Worm (Caenorhabditis elegans) whole organism, mixed stage, embryonic: ENCODE measurements around the gene str-85.

Experiments
- bed-3 ChIP-seq: fragments of 200-800 bp; sonication (Bioruptor generic); optimal IDR thresholded peaks from 3 replicates; lab custom pipeline; 2018; ENCODE audit warnings: mild to moderate bottlenecking, missing genetic modification characterization, moderate library complexity, missing compliant biosample characterization
- blmp-1 ChIP-seq: fragments of 150-350 bp; optimal IDR thresholded peaks from 2 replicates; lab custom pipeline; 2014; ENCODE audit warnings: missing biosample characterization, missing genetic modification characterization
- ceh-39 ChIP-seq: fragments of 150-350 bp; optimal IDR thresholded peaks from 2 replicates; lab custom pipeline; 2014; ENCODE audit warnings: missing biosample characterization, missing genetic modification characterization
- ceh-43 ChIP-seq: fragments of 200-800 bp; sonication (Bioruptor generic); optimal IDR thresholded peaks from 2 replicates; lab custom pipeline; 2018; ENCODE audit warnings: mild to moderate bottlenecking, missing genetic modification characterization, moderate library complexity, missing compliant biosample characterization
- ceh-83 ChIP-seq: fragments of 200-800 bp; sonication (Bioruptor generic); optimal IDR thresholded peaks from 2 replicates; lab custom pipeline; 2018; ENCODE audit warnings: mild to moderate bottlenecking, missing genetic modification characterization, missing compliant biosample characterization
- ces-1 ChIP-seq: fragments of 150-350 bp; optimal IDR thresholded peaks from 2 replicates; lab custom pipeline; 2014; ENCODE audit warnings: missing biosample characterization, missing genetic modification reagents, missing genetic modification characterization
- cnd-1 ChIP-seq: fragments of 200-800 bp; sonication (Bioruptor generic); optimal IDR thresholded peaks from 2 replicates; lab custom pipeline; 2018; ENCODE audit warnings: mild to moderate bottlenecking, missing genetic modification characterization, missing compliant biosample characterization
- drap-1 ChIP-seq: fragments of 200-800 bp; sonication (Bioruptor generic); optimal IDR thresholded peaks from 3 replicates; lab custom pipeline; 2018; ENCODE audit warnings: mild to moderate bottlenecking, missing genetic modification characterization, missing compliant biosample characterization
- elt-1 ChIP-seq: sonication (generic microtip); optimal IDR thresholded peaks from 2 replicates; lab custom pipeline; 2017; ENCODE audit warnings: missing genetic modification characterization, mild to moderate bottlenecking, missing compliant biosample characterization, antibody characterized with exemption, moderate library complexity, borderline replicate concordance; ENCODE audit not compliant: insufficient read depth
- elt-3 ChIP-seq: fragments of 150-350 bp; optimal IDR thresholded peaks from 2 replicates; lab custom pipeline; 2014; ENCODE audit warnings: missing biosample characterization, missing genetic modification characterization
- flh-1 ChIP-seq: fragments of 200-800 bp; sonication (Bioruptor generic); optimal IDR thresholded peaks from 2 replicates; lab custom pipeline; 2018; ENCODE audit warnings: mild to moderate bottlenecking, missing genetic modification characterization, moderate library complexity, missing compliant biosample characterization
- ham-2 ChIP-seq: fragments of 200-800 bp; sonication (Bioruptor generic); optimal IDR thresholded peaks from 2 replicates; lab custom pipeline; 2018; ENCODE audit warnings: mild to moderate bottlenecking, missing genetic modification characterization, missing compliant biosample characterization
- hlh-1 ChIP-seq: fragments of 150-350 bp; optimal IDR thresholded peaks from 2 replicates; lab custom pipeline; 2014; ENCODE audit warnings: missing biosample characterization, missing genetic modification reagents, missing genetic modification characterization
- lsy-2 ChIP-seq: fragments of 150-350 bp; optimal IDR thresholded peaks from 2 replicates; lab custom pipeline; 2014; ENCODE audit warnings: missing biosample characterization, missing genetic modification characterization
- mab-5 ChIP-seq: fragments of 150-350 bp; optimal IDR thresholded peaks from 2 replicates; lab custom pipeline; 2014; ENCODE audit warnings: missing biosample characterization, missing genetic modification characterization
- mep-1 ChIP-seq: fragments of 150-350 bp; optimal IDR thresholded peaks from 2 replicates; lab custom pipeline; 2017; ENCODE audit warnings: missing biosample characterization, missing genetic modification reagents, missing genetic modification characterization, inconsistent platforms
- mls-2 ChIP-seq: sonication (generic microtip); optimal IDR thresholded peaks from 2 replicates; lab custom pipeline; 2016; ENCODE audit warnings: mild to moderate bottlenecking, missing genetic modification characterization, moderate library complexity, missing compliant biosample characterization
- nhr-12 ChIP-seq: fragments of 150-350 bp; optimal IDR thresholded peaks from 2 replicates; lab custom pipeline; 2014; ENCODE audit warnings: missing biosample characterization, missing genetic modification characterization
- nhr-2 ChIP-seq: fragments of 150-350 bp; optimal IDR thresholded peaks from 2 replicates; lab custom pipeline; 2014; ENCODE audit warnings: missing biosample characterization, missing genetic modification characterization
- nhr-28 ChIP-seq: fragments of 150-350 bp; optimal IDR thresholded peaks from 2 replicates; lab custom pipeline; 2014; ENCODE audit warnings: missing biosample characterization, missing genetic modification characterization
- nhr-76 ChIP-seq: sonication (generic microtip); optimal IDR thresholded peaks from 2 replicates; lab custom pipeline; 2017; ENCODE audit warnings: missing biosample characterization, missing genetic modification characterization
- pha-4 ChIP-seq: fragments of 150-350 bp; optimal IDR thresholded peaks from 2 replicates; lab custom pipeline; 2018; ENCODE audit warnings: missing biosample characterization, missing genetic modification reagents, missing genetic modification characterization
- sem-2 ChIP-seq: fragments of 200-800 bp; sonication (Bioruptor generic); optimal IDR thresholded peaks from 2 replicates; lab custom pipeline; 2018; ENCODE audit warnings: mild to moderate bottlenecking, missing genetic modification characterization, missing compliant biosample characterization
- snpc-4 ChIP-seq: fragments of 150-350 bp; optimal IDR thresholded peaks from 2 replicates; lab custom pipeline; 2014; ENCODE audit warnings: missing biosample characterization, missing genetic modification characterization
- tbx-8 ChIP-seq: fragments of 200-800 bp; sonication (Bioruptor generic); optimal IDR thresholded peaks from 2 replicates; lab custom pipeline; 2018; ENCODE audit warnings: mild to moderate bottlenecking, missing genetic modification characterization, moderate library complexity, missing compliant biosample characterization
- unc-120 ChIP-seq: sonication (generic microtip); optimal IDR thresholded peaks from 2 replicates; lab custom pipeline; 2017; ENCODE audit warnings: missing genetic modification characterization, missing compliant biosample characterization; ENCODE audit not compliant: poor library complexity, severe bottlenecking
- unc-62 ChIP-seq: fragments of 150-350 bp; optimal IDR thresholded peaks from 2 replicates; lab custom pipeline; 2014; ENCODE audit warnings: missing biosample characterization, missing genetic modification reagents, missing genetic modification characterization
- zip-8 ChIP-seq: fragments of 150-350 bp; optimal IDR thresholded peaks from 2 replicates; lab custom pipeline; 2014; ENCODE audit warnings: missing biosample characterization, missing genetic modification characterization
- ztf-11 ChIP-seq: fragments of 150-350 bp; optimal IDR thresholded peaks from 2 replicates; lab custom pipeline; 2014; ENCODE audit warnings: missing biosample characterization, missing genetic modification characterization

str-85 gene

DNA sequence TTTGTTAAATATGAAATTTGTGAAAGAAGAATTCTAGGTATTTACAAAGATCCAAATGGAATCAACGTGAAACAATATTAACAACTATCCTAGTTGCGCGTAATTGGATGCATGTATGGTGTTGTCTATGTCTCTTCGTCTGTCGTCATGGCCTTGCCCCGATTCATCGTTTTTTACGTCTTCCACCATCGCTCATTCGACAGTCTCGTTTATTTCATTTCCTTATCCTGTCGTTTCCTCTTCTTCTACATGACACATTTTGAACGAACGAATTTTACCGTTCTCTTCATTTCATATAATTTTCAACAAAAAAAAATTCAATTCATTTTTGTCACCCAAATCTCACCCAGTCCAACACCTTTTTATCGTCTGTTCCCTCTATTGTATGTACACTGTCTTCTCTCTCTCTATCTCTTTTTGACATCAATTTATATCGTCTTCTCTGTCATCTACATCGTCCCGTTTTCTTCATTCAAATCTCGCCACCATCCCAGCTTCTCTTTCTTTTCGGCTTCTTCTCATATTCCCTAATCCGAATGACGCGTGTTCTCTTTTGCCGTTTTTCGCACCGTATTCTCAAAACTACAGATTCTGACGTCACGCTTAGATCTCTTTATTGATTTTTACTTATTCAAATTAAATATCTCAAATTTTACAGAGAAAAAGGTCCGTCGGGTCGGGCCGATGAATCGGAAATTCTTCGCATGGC lies 29.1 kb downstream of the str-85 start, which contains the start of gene ttc-17:
ttc-17 (plus strand) TSS at position 659 of the 709 bp plus-strand sequence.
- TF ChIP-seq ces-1, result peak; percentile 34
- peak; percentile 17 for TF ChIP-seq ham-2
- TF ChIP-seq sem-2 (GFP tag; lab: Kevin White, UChicago), result no peak

DNA sequence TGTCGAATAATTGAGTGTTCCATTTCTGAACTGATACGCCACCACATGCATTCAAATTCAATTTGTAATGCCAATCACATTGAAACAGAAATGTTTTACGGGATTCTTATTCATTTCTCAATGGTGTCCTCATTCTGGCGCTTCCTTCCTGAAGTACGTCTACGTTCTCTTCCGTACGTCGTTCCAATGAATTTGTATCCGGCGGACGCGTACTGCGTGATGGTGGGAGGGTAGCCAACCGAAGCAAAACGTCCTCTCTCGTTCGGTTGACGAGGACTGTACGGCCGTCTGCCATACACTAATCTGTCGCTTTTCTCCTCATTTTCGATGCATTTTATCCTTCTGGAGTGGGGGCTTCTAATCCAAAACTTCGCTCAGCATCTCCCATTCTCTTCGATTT lies 35.8 kb downstream of the str-85 start:
- TF ChIP-seq mab-5 (tag; lab: Kevin White, UChicago) (no peak), zip-8 (tag; lab: Kevin White, UChicago) (no peak), snpc-4 (tag; lab: Kevin White, UChicago) (no peak), nhr-12 (tag; lab: Kevin White, UChicago) (no peak), cnd-1 (tag; lab: Kevin White, UChicago) (no peak), elt-3 (no peak), sem-2 (GFP tag; lab: Kevin White, UChicago) (no peak), elt-1 (no peak)
- TF ChIP-seq, all 35 proteins: peak for 0

DNA sequence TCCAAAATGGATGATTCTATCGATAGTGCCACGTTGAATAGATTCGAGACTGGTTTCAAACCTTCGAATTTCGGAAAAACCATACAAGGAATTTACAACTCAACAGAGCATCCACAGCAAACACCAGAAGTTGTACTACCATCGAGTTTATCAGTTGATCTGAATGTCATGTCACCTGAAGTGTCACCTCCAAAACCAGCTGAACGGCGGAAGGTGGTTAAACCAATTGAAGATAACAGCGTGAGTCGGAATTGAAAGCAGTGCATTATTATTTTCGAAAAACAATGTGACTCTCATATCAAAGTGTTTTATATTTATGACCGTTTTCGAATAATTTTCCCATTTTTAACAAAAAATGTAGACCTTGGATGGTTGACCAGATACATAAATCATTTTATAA lies 36.6 kb downstream of the str-85 start:
- no peak for TF ChIP-seq bed-3 (GFP tag; lab: Kevin White, UChicago)
- no peak for TF ChIP-seq unc-120 (tag; lab: Kevin White, UChicago)
- no peak for TF ChIP-seq elt-1
- TF ChIP-seq snpc-4 (tag; lab: Kevin White, UChicago), result no peak
- TF ChIP-seq ham-2, result no peak
- TF ChIP-seq elt-3, result no peak
- no peak for TF ChIP-seq ztf-11
- no peak for TF ChIP-seq mls-2 (tag; lab: Kevin White, UChicago)
- no peak for TF ChIP-seq nhr-76 (tag; lab: Kevin White, UChicago)

DNA sequence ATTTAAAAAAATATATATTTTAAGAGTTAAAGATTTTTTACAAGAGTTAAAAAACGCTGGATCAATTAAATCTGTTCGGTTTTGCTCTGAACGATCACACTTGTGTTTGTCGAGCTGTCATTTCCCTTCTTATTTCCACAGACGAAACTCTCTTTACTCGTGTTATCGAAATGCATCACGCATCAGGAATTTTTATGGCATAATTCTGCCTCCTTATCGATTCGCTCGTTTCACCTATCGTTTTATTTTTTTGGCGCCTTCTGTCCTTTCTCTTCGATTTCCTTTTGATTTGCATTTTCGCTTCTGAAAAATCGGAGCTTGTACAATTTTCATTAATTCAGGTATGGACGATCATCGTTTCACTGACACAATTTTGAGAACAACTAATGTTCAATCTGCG lies 37.3 kb downstream of the str-85 start:
- TF ChIP-seq unc-120 (tag; lab: Kevin White, UChicago), result no peak
- no peak for TF ChIP-seq ceh-39 (tag; lab: Kevin White, UChicago)
- no peak for TF ChIP-seq blmp-1
- TF ChIP-seq ceh-43, result no peak
- TF ChIP-seq nhr-2, result no peak
- TF ChIP-seq ces-1, result no peak
- TF ChIP-seq ztf-11, result no peak
- no peak for TF ChIP-seq mab-5 (tag; lab: Kevin White, UChicago)
- TF ChIP-seq elt-1, result no peak
- no peak for TF ChIP-seq bed-3 (GFP tag; lab: Kevin White, UChicago)
- TF ChIP-seq tbx-8 (GFP tag; lab: Kevin White, UChicago), result no peak
- no peak for TF ChIP-seq mls-2 (tag; lab: Kevin White, UChicago)
- no peak for TF ChIP-seq lsy-2 (tag; lab: Kevin White, UChicago)
- TF ChIP-seq cnd-1 (tag; lab: Kevin White, UChicago), result no peak
- no peak for TF ChIP-seq hlh-1 (tag; lab: Kevin White, UChicago)
- TF ChIP-seq pha-4 (tag; lab: Kevin White, UChicago), result no peak
- TF ChIP-seq, all 35 proteins: peak for 0

DNA sequence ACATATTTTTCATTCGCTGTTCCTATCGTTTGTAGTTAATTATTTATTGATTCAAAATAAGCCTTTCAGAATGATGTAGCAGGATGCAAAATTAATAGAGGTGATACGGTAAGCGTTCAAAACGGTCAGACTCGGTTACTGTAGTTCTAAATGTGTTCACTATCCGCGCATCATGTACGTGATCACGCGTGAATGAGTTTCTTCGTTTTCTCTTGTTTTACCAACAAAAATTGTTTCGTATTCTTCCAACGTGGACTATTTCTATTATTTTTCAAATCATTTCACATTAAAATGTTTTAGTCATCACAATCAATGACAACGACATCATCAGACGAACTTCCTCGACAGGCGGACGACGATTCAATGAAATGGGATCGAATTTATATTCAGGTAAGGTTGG lies 38.1 kb downstream of the str-85 start, which contains the start of gene gck-1:
gck-1 (plus strand) TSS at position 301 of the 400 bp plus-strand sequence.
- TF ChIP-seq ces-1, result no peak
- TF ChIP-seq drap-1, result no peak
- TF ChIP-seq pha-4 (tag; lab: Kevin White, UChicago), result no peak
- no peak for TF ChIP-seq mep-1 (tag; lab: Kevin White, UChicago)
- TF ChIP-seq tbx-8 (GFP tag; lab: Kevin White, UChicago), result no peak
- TF ChIP-seq elt-3, result no peak
- no peak for TF ChIP-seq flh-1 (GFP tag; lab: Kevin White, UChicago)
- no peak for TF ChIP-seq ceh-83 (GFP tag; lab: Kevin White, UChicago)
- no peak for TF ChIP-seq elt-1
- no peak for TF ChIP-seq unc-62 (GFP tag; lab: Kevin White, UChicago)
- TF ChIP-seq lsy-2 (tag; lab: Kevin White, UChicago), result no peak
- TF ChIP-seq ham-2, result no peak
- TF ChIP-seq, all 35 proteins: peak for 0

DNA sequence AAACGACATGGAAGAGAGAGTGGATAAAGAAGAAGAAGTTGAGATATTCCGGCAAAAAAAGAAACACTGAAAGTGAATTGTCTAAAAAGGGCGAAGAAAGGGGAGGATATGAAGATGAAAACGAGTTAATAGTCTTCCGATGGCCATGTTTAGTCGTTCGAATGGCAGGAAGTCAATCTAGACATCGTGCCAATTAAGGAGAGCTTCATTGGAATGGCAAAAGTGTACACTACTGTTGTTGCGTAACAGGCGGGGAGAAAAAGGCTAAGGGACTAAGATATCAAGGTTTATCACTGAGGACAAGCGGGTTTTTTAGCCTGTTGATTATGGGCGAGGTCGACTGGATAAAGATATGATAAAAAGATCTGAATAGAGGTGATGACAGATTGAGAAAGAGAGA lies 39.5 kb downstream of the str-85 start:
- TF ChIP-seq nhr-28 (tag; lab: Kevin White, UChicago) (no peak), mep-1 (tag; lab: Kevin White, UChicago) (no peak), blmp-1 (no peak), nhr-2 (no peak), zip-8 (tag; lab: Kevin White, UChicago) (peak; percentile 6), ceh-39 (tag; lab: Kevin White, UChicago) (no peak)
